Worm (Caenorhabditis elegans) whole organism, L3 larva: ENCODE results near the gene C30G4.4.

Source experiments
- ZK546.5 ChIP-seq: sonication (generic microtip); optimal IDR thresholded peaks from 2 replicates; lab custom pipeline; 2017; ENCODE audit warnings: missing biosample characterization, missing genetic modification characterization
- aly-2 ChIP-seq: fragments of 150-350 bp; optimal IDR thresholded peaks from 2 replicates; lab custom pipeline; 2014; ENCODE audit warnings: missing biosample characterization, missing genetic modification characterization
- ama-1 ChIP-seq: fragments of 150-350 bp; optimal IDR thresholded peaks from 2 replicates; lab custom pipeline; 2018
- ceh-9 ChIP-seq: sonication (generic microtip); optimal IDR thresholded peaks from 2 replicates; lab custom pipeline; 2018; ENCODE audit warnings: missing biosample characterization, missing genetic modification characterization
- egl-27 ChIP-seq: sonication (generic microtip); optimal IDR thresholded peaks from 4 replicates; lab custom pipeline; 2017; ENCODE audit warnings: missing biosample characterization, missing genetic modification reagents, missing genetic modification characterization
- egl-5 ChIP-seq: fragments of 150-350 bp; optimal IDR thresholded peaks from 2 replicates; lab custom pipeline; 2017; ENCODE audit warnings: missing biosample characterization, missing genetic modification reagents, missing genetic modification characterization, inconsistent platforms
- elt-2 ChIP-seq: sonication (generic microtip); optimal IDR thresholded peaks from 2 replicates; lab custom pipeline; 2016; ENCODE audit warnings: missing genetic modification reagents, mild to moderate bottlenecking, missing genetic modification characterization, missing compliant biosample characterization
- eor-1 ChIP-seq, 2 experiments: fragments of 150-350 bp; optimal IDR thresholded peaks; 2 replicates each; lab custom pipeline; 2014 to 2018; ENCODE audit warnings: missing biosample characterization in 2 of 2, missing genetic modification characterization in 2 of 2
- fkh-10 ChIP-seq: sonication (generic microtip); optimal IDR thresholded peaks from 2 replicates; lab custom pipeline; 2017; ENCODE audit warnings: missing biosample characterization, missing genetic modification reagents, missing genetic modification characterization
- fkh-2 ChIP-seq: fragments of 150-350 bp; optimal IDR thresholded peaks from 2 replicates; lab custom pipeline; 2014; ENCODE audit warnings: missing biosample characterization, missing genetic modification reagents, missing genetic modification characterization
- fos-1 ChIP-seq: fragments of 150-350 bp; optimal IDR thresholded peaks from 2 replicates; lab custom pipeline; 2014; ENCODE audit warnings: missing biosample characterization, missing genetic modification characterization
- hmg-11 ChIP-seq: sonication (generic microtip); optimal IDR thresholded peaks from 2 replicates; lab custom pipeline; 2016; ENCODE audit warnings: missing genetic modification characterization, missing compliant biosample characterization
- jun-1 ChIP-seq: fragments of 150-350 bp; optimal IDR thresholded peaks from 2 replicates; lab custom pipeline; 2014; ENCODE audit warnings: missing biosample characterization, missing genetic modification reagents, missing genetic modification characterization
- lin-15B ChIP-seq: fragments of 150-350 bp; optimal IDR thresholded peaks from 2 replicates; lab custom pipeline; 2014; ENCODE audit warnings: missing biosample characterization, missing genetic modification characterization
- lin-39 ChIP-seq: fragments of 150-350 bp; optimal IDR thresholded peaks from 2 replicates; lab custom pipeline; 2018; ENCODE audit warnings: missing biosample characterization, missing genetic modification reagents, missing genetic modification characterization
- lsy-12 ChIP-seq: sonication (generic microtip); optimal IDR thresholded peaks from 2 replicates; lab custom pipeline; 2016; ENCODE audit warnings: mild to moderate bottlenecking, missing genetic modification characterization, missing compliant biosample characterization
- mdl-1 ChIP-seq: fragments of 150-350 bp; optimal IDR thresholded peaks from 2 replicates; lab custom pipeline; 2014; ENCODE audit warnings: missing biosample characterization, missing genetic modification characterization
- mml-1 ChIP-seq: fragments of 150-350 bp; sonication (generic microtip); optimal IDR thresholded peaks from 3 replicates; lab custom pipeline; 2014; ENCODE audit warnings: missing biosample characterization, missing genetic modification characterization
- nfya-1 ChIP-seq: sonication (generic microtip); optimal IDR thresholded peaks from 2 replicates; lab custom pipeline; 2017; ENCODE audit warnings: missing genetic modification characterization, mild to moderate bottlenecking, missing compliant biosample characterization, antibody characterized with exemption, moderate library complexity; ENCODE audit not compliant: insufficient read depth
- nhr-11 ChIP-seq: fragments of 150-350 bp; optimal IDR thresholded peaks from 2 replicates; lab custom pipeline; 2014; ENCODE audit warnings: missing biosample characterization, missing genetic modification characterization
- nhr-12 ChIP-seq: fragments of 150-350 bp; optimal IDR thresholded peaks from 2 replicates; lab custom pipeline; 2014; ENCODE audit warnings: missing biosample characterization, missing genetic modification characterization
- nhr-23 ChIP-seq: fragments of 150-350 bp; optimal IDR thresholded peaks from 2 replicates; lab custom pipeline; 2014; ENCODE audit warnings: missing biosample characterization, missing genetic modification reagents, missing genetic modification characterization
- nhr-237 ChIP-seq: fragments of 150-350 bp; optimal IDR thresholded peaks from 2 replicates; lab custom pipeline; 2014; ENCODE audit warnings: missing biosample characterization, missing genetic modification characterization
- nhr-25 ChIP-seq: sonication (generic microtip); optimal IDR thresholded peaks from 2 replicates; lab custom pipeline; 2017; ENCODE audit warnings: missing biosample characterization, missing genetic modification characterization
- nhr-28 ChIP-seq: fragments of 150-350 bp; optimal IDR thresholded peaks from 2 replicates; lab custom pipeline; 2014; ENCODE audit warnings: missing biosample characterization, missing genetic modification characterization
- nhr-43 ChIP-seq: sonication (generic microtip); optimal IDR thresholded peaks from 2 replicates; lab custom pipeline; 2016; ENCODE audit warnings: mild to moderate bottlenecking, missing genetic modification characterization, missing compliant biosample characterization; ENCODE audit not compliant: poor library complexity, severe bottlenecking
- nhr-67 ChIP-seq: fragments of 150-350 bp; optimal IDR thresholded peaks from 2 replicates; lab custom pipeline; 2014; ENCODE audit warnings: missing biosample characterization, missing genetic modification characterization
- nhr-76 ChIP-seq: fragments of 150-350 bp; sonication (generic microtip); optimal IDR thresholded peaks from 5 replicates; lab custom pipeline; 2014; ENCODE audit warnings: missing biosample characterization, missing genetic modification characterization
- nhr-77 ChIP-seq: fragments of 150-350 bp; optimal IDR thresholded peaks from 2 replicates; lab custom pipeline; 2014; ENCODE audit warnings: missing biosample characterization, missing genetic modification characterization
- pha-4 ChIP-seq: fragments of 150-350 bp; optimal IDR thresholded peaks from 2 replicates; lab custom pipeline; 2014; ENCODE audit warnings: missing biosample characterization, missing genetic modification reagents, missing genetic modification characterization
- pqm-1 ChIP-seq: fragments of 150-350 bp; optimal IDR thresholded peaks from 2 replicates; lab custom pipeline; 2017; ENCODE audit warnings: missing biosample characterization, missing genetic modification characterization, inconsistent platforms
- skn-1 ChIP-seq: fragments of 150-350 bp; optimal IDR thresholded peaks from 2 replicates; lab custom pipeline; 2014; ENCODE audit warnings: missing biosample characterization, missing genetic modification characterization
- snpc-4 ChIP-seq: fragments of 150-350 bp; optimal IDR thresholded peaks from 2 replicates; lab custom pipeline; 2014; ENCODE audit warnings: missing biosample characterization, missing genetic modification characterization
- tbx-2 ChIP-seq: sonication (generic microtip); optimal IDR thresholded peaks from 2 replicates; lab custom pipeline; 2016; ENCODE audit warnings: mild to moderate bottlenecking, missing genetic modification characterization, missing compliant biosample characterization
- unc-39 ChIP-seq: sonication (generic microtip); optimal IDR thresholded peaks from 4 replicates; lab custom pipeline; 2017; ENCODE audit warnings: missing biosample characterization, missing genetic modification characterization
- unc-62 ChIP-seq: fragments of 150-350 bp; sonication (generic microtip); optimal IDR thresholded peaks from 4 replicates; lab custom pipeline; 2014; ENCODE audit warnings: missing biosample characterization, missing genetic modification reagents, missing genetic modification characterization
- zag-1 ChIP-seq: fragments of 150-350 bp; optimal IDR thresholded peaks from 2 replicates; lab custom pipeline; 2014; ENCODE audit warnings: missing biosample characterization, missing genetic modification characterization

C30G4.4 gene

DNA sequence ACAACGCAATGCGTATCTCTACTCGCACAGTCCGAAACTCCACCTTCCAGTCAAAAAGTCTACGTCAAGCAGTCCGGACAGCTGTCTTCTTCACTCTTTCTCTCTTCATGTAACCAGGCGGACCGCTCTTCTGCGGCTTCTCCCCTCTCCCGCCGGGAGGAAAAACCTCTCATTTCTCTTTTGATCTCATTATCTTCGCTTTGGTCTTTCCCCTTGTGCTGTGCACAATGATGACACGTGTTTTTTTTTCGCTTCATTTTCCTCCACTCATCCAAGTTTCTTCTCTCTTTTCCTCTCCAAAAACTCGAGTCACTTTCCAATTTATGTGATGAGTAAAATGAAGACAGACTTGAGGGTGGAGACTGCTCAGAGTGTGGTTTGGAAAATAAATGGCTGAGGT lies 29.0 kb downstream of the C30G4.4 start, which contains the start of gene F35B3.7:
F35B3.7 (minus strand) TSS at position 133 of the 400 bp plus-strand sequence.
- TF ChIP-seq nhr-237 (tag; lab: Kevin White, UChicago) (no peak), lin-39 (tag; lab: Kevin White, UChicago) (peak; percentile 46), nhr-11 (tag; lab: Kevin White, UChicago) (peak; percentile 33), egl-5 (peak; percentile 48)
- TF ChIP-seq, all 47 proteins: peak for 3

DNA sequence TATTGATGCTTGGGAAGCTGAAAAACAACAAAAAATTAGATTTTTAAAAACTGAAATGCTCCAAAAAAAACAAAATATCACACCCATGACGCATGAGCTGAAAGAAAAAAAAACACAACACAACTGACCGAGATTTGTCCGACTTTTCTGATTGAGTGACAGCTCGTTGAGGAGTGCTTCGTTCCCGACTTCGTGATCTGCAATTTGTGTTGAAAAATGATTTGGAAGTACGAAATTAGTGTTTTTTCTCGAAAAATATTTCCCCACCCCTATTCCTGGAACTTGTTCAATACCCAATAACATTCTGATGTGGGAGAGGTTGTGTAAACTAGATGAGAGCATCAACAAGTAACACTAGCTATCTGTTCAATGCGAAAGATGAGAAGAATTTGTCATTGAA lies 30.4 kb downstream of the C30G4.4 start:
- no peak for TF ChIP-seq nhr-12 (tag; lab: Kevin White, UChicago)
- no peak for TF ChIP-seq eor-1 (tag; optimal IDR thresholded peaks at IDR 0.05; lab: Kevin White, UChicago)
- TF ChIP-seq lsy-12 (tag; lab: Kevin White, UChicago), result no peak
- TF ChIP-seq fkh-10 (GFP tag; lab: Kevin White, UChicago), result no peak
- no peak for TF ChIP-seq nhr-67
- TF ChIP-seq tbx-2 (tag; lab: Kevin White, UChicago), result no peak
- TF ChIP-seq nfya-1 (tag; lab: Kevin White, UChicago), result no peak
- TF ChIP-seq zag-1 (tag; lab: Kevin White, UChicago), result no peak
- TF ChIP-seq nhr-43 (tag; lab: Kevin White, UChicago), result no peak
- no peak for TF ChIP-seq nhr-77 (tag; lab: Kevin White, UChicago)
- TF ChIP-seq egl-5, result no peak
- TF ChIP-seq fos-1 (tag; lab: Kevin White, UChicago), result no peak
- TF ChIP-seq mml-1 (tag; lab: Kevin White, UChicago), result no peak
- no peak for TF ChIP-seq unc-62 (GFP tag; lab: Kevin White, UChicago)
- no peak for TF ChIP-seq skn-1
- no peak for TF ChIP-seq nhr-76
- no peak for TF ChIP-seq ceh-9 (tag; lab: Kevin White, UChicago)
- TF ChIP-seq egl-27, result no peak

DNA sequence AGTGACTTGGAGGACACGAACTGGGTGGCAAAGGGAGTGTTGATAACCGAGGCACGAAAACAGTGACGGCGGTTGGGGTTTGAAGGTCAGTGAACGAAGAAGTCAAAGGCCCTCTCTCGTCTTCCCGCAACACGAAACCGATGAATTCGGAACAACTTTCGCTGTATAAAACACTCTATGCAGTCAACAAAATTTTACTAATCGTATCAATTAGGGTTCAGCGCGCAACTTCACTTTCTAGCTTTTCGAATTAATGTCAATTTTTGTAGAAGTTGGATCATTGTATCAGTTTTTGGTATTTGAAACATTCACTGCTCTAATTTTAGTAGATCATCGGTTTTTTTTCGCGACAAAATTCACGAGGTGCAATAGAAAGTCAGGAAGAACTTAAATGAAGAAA lies 33.4 kb downstream of the C30G4.4 start:
- TF ChIP-seq nhr-25 (tag; lab: Kevin White, UChicago) (peak; percentile 4), nhr-28 (no peak)

DNA sequence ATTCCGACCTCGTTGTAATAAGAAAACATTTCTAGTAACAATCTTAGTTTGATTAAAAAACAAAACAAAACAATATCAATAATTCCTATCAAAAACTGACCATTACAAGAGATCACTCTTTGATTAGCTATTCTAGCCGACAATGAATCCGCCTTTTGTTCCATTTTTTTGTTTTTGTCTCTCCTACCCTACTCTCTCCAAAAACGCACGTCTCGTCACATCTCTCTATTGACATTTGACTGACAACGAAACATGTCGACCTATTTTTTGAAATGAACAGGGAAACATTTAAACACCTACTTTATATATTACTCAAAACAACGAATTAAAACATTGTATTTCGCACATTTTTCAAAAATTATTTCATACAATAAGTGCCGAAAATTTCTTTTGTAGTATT lies 37.2 kb downstream of the C30G4.4 start:
- TF ChIP-seq nhr-23 (tag; lab: Kevin White, UChicago), result peak; percentile 53
- TF ChIP-seq fkh-2 (tag; lab: Kevin White, UChicago), result no peak

DNA sequence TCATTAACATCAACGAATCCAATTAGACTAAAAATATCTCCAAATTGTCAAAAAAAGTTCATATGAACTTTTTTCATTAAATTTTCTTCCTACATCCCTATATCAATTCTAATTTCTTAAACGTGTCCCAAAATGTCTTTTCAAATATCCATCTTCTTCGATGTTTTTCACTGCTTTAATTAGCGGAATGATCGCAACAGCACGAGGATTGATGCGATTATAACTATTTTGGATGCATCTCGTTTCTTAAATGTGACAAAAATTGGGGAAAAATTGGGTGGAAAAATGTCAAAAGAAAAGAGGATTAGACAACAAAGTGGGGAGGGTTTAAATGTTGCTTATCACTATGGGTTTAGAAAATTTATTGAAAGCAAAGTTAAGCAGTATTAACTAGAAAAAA lies 37.8 kb downstream of the C30G4.4 start:
- TF ChIP-seq elt-2 (tag; lab: Kevin White, UChicago) (peak; percentile 17), ZK546.5 (tag; lab: Kevin White, UChicago) (no peak), nhr-23 (tag; lab: Kevin White, UChicago) (peak; percentile 15)
- TF ChIP-seq, all 47 proteins: peak for 2

DNA sequence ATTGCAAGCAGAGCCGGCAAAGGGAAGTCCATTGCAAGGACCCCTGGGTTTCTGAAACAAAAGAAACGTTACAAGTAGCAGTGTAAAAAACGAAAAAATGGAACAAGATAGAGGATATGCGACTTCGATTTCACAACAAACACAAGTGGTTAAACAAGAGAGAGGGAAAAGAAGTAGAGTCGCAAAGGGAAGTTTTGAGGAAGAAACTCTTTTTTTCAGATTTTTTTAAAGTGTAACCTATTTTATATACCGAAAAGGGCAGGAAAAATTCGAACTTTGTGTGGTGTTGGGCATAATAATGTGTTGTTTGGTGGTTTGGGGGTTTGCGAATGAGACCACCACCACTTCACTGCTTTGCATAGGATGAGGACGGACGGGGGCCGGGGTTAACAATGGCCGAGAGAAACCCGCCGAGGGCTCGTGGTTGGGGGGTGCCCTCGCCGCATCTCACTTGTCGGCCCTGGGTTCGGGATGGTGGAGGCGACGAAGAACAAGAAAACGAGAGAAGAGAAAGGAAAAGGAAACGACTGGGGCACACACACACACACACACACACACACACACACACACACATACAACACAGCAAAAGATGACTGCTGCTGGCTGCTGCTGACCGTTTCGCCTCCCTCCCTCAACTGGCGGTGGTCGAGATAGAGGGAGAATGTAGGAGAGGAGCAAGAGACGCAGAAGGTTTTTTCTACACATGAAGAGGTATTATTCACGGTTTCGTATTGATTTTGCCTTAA lies 41.6 kb downstream of the C30G4.4 start, which contains the start of gene ptrn-1:
ptrn-1 (minus strand) TSS at position 51 of the 746 bp plus-strand sequence.
- TF ChIP-seq lsy-12 (tag; lab: Kevin White, UChicago) (peak; percentile 37), lin-39 (tag; lab: Kevin White, UChicago) (peak; percentile 94), aly-2 (tag; lab: Kevin White, UChicago) (no peak), skn-1 (peak; percentile 30), egl-5 (peak; percentile 3), pqm-1 (peak; percentile 50), nhr-23 (tag; lab: Kevin White, UChicago) (peak; percentile 65), unc-39 (tag; lab: Kevin White, UChicago) (no peak), nhr-28 (no peak), snpc-4 (peak; percentile 75), fkh-2 (tag; lab: Kevin White, UChicago) (no peak), unc-62 (GFP tag; lab: Kevin White, UChicago) (no peak), hmg-11 (tag; lab: Kevin White, UChicago) (peak; percentile 87), mdl-1 (tag; lab: Kevin White, UChicago) (peak; percentile 33), nfya-1 (tag; lab: Kevin White, UChicago) (peak; percentile 74), jun-1 (tag; lab: Kevin White, UChicago) (peak; percentile 49), lin-15B (tag; lab: Kevin White, UChicago) (peak; percentile 10), elt-2 (tag; lab: Kevin White, UChicago) (peak; percentile 55), ama-1 (lab: Kevin White, UChicago) (peak; percentile 21), nhr-25 (tag; lab: Kevin White, UChicago) (peak; percentile 46), pha-4 (tag; lab: Kevin White, UChicago) (peak; percentile 77)
